Worm (Caenorhabditis elegans) whole organism, late embryonic: ENCODE results near the gene F45D11.14.

Source experiments
- hlh-30 ChIP-seq: sonication (generic microtip); optimal IDR thresholded peaks from 2 replicates; lab custom pipeline; 2017; ENCODE audit warnings: antibody characterized with exemption, missing genetic modification characterization, missing compliant biosample characterization; ENCODE audit not compliant: insufficient read depth
- pag-3 ChIP-seq: sonication (generic microtip); optimal IDR thresholded peaks from 2 replicates; lab custom pipeline; 2016; ENCODE audit warnings: missing compliant biosample characterization, missing genetic modification characterization, borderline replicate concordance
- rnt-1 ChIP-seq: sonication (generic microtip); optimal IDR thresholded peaks from 2 replicates; lab custom pipeline; 2016; ENCODE audit warnings: missing genetic modification characterization, missing compliant biosample characterization

ce11 chrII:999493-999892 is 6.8 kb downstream of the F45D11.14 start, which contains the start of gene fbxb-29:
- TF ChIP-seq pag-3 (tag; lab: Kevin White, UChicago) (no peak), rnt-1 (tag; lab: Kevin White, UChicago) (no peak), hlh-30 (tag; lab: Kevin White, UChicago) (no peak)
